Fruit fly (Drosophila melanogaster): ENCODE measurements around the gene Tl.

Gene Tl

dm6 chr3R:26870494-26870893 is 71.7 kb downstream of the Tl start:
- TF ChIP-seq pros (GFP tag; optimal IDR thresholded peaks at IDR 0.05) (peak; percentile 95), Med (GFP tag) (no peak), Hr78 (GFP tag; optimal IDR thresholded peaks at IDR 0.05) (peak in 1 of 2 experiments; percentile 27), dati (GFP tag; IDR thresholded peaks at IDR 0.05) (no peak)

- TF ChIP-seq sug (tag; optimal IDR thresholded peaks at IDR 0.05) (peak; percentile 45), croc (GFP tag; conservative IDR thresholded peaks at IDR 0.05) (no peak), CG11696 (GFP tag; IDR thresholded peaks at IDR 0.05) (no peak), CG34376 (GFP tag; optimal IDR thresholded peaks at IDR 0.05) (peak; percentile 78), CG13424 (tag; optimal IDR thresholded peaks at IDR 0.05) (no peak), jumu (GFP tag; optimal IDR thresholded peaks at IDR 0.05) (no peak), CG2129 (GFP tag; IDR thresholded peaks at IDR 0.05; ENCODE audit: partially characterized antibody) (no peak), lbe (GFP tag; optimal IDR thresholded peaks at IDR 0.05) (no peak), CG10543 (GFP tag; optimal IDR thresholded peaks at IDR 0.05) (peak; percentile 13), mld (GFP tag; IDR thresholded peaks at IDR 0.05; ENCODE audit: partially characterized antibody) (no peak), Pdp1 (GFP tag; optimal IDR thresholded peaks at IDR 0.05) (peak in 1 of 2 experiments; percentile 59)
Observed at dm6 chr3R:26871061-26871460, 72.2 kb downstream of the Tl start.

DNA sequence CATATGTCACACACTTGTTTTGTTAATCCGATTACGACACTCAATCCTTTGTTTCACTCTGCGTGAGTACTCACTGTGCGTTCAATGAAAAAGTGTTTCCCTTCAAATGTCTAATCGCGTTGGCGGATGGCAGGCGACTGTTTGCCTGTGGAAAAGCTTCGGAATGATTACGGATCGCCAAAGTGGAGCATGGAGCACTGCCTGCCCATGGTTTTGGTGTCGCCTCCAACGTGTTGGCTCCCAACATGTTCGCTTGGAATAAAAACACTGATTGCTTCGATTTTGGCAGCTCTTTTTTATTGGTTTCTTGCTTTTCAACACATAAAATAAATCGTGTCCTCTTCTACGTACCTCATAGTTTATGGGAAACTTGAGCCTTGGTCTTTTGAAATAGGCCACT is 73.0 kb downstream of the Tl start, which contains the start of gene SPARC:
SPARC (minus strand) TSS at position 144 of the 400 bp plus-strand sequence.
- TF ChIP-seq toy (GFP tag; IDR thresholded peaks at IDR 0.05), result no peak
- TF ChIP-seq CG5180 (GFP tag; optimal IDR thresholded peaks at IDR 0.05), result peak; percentile 98
- TF ChIP-seq CG11560 (tag; IDR thresholded peaks at IDR 0.05), result no peak
- TF ChIP-seq Pdp1 (GFP tag; optimal IDR thresholded peaks at IDR 0.05), result peak in 1 of 2 experiments; percentile 55
- TF ChIP-seq Xbp1 (GFP tag; optimal IDR thresholded peaks at IDR 0.05), result no peak

DNA sequence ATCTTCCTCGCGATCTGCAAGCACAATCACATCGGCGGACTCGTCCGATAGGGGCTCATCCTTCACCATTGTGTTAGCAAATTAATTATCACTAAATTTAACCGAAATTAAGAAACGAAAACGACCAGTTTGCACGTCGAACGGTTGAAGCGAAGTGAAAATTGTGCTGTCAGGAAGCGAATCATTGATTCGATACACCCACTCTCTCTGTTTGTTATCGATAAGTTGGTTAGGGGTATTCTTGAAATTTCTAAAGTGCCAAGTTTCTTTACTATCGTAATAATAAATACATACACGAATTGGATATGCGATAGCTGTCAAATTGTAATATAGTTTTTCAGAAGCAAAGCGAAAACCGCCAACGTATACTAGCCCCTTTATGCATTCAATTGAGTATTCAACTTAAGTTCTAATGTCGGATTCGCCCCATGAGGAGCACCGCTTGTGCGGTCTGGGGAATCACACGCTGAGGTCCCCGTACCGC is 76.7 kb downstream of the Tl start, which contains the start of gene Rb97D:
Rb97D (minus strand) TSS at position 199 of the 484 bp plus-strand sequence.
- TF ChIP-seq dan (GFP tag; IDR thresholded peaks at IDR 0.05) (no peak), Hr39 (optimal IDR thresholded peaks at IDR 0.05) (no peak), Hr78 (GFP tag; optimal IDR thresholded peaks at IDR 0.05) (no peak), C15 (GFP tag; IDR thresholded peaks at IDR 0.05) (0 out of 3 replicates have a peak, but pooled peaks have one; percentile 5), Opbp (GFP tag; IDR thresholded peaks at IDR 0.05; ENCODE audit: partially characterized antibody) (peak; percentile 83; the same call in 2 of the 3 replicates), CG12104 (GFP tag; optimal IDR thresholded peaks at IDR 0.05) (peak; percentile 34), CG8290 (GFP tag; optimal IDR thresholded peaks at IDR 0.05) (peak; percentile 35), CG8290 (tag; optimal IDR thresholded peaks at IDR 0.05) (peak in 1 of 2 experiments; percentile 67), Oaz (GFP tag; IDR thresholded peaks at IDR 0.05) (no peak), CG15011 (GFP tag; optimal IDR thresholded peaks at IDR 0.05) (no peak), CG6791 (GFP tag; IDR thresholded peaks at IDR 0.05; ENCODE audit: partially characterized antibody) (peak; percentile 85), Gug (GFP tag; IDR thresholded peaks at IDR 0.05) (peak; percentile 62), tio (GFP tag; optimal IDR thresholded peaks at IDR 0.05) (no peak), phol (tag; optimal IDR thresholded peaks at IDR 0.05) (peak; percentile 78), Lim3 (GFP tag; IDR thresholded peaks at IDR 0.05) (no peak), CG10565 (GFP tag; optimal IDR thresholded peaks at IDR 0.05) (no peak), gem (tag; optimal IDR thresholded peaks at IDR 0.05) (peak; percentile 78), Hmx (GFP tag; optimal IDR thresholded peaks at IDR 0.05) (peak; percentile 60), CG3847 (GFP tag; IDR thresholded peaks at IDR 0.05) (peak; percentile 74), CG17359 (tag; optimal IDR thresholded peaks at IDR 0.05) (peak; percentile 66), Ravus (GFP tag; IDR thresholded peaks at IDR 0.05) (no peak), CG14965 (GFP tag; optimal IDR thresholded peaks at IDR 0.05; ENCODE audit: borderline replicate concordance) (no peak), CG12769 (tag; optimal IDR thresholded peaks at IDR 0.05) (peak; percentile 75), CG14667 (GFP tag; IDR thresholded peaks at IDR 0.05) (peak; percentile 51; the same call in 1 of the 2 replicates), zfh1 (GFP tag; IDR thresholded peaks at IDR 0.05) (peak; percentile 75; the same call in 2 of the 3 replicates), CG32532 (GFP tag; IDR thresholded peaks at IDR 0.05) (peak; percentile 83), CG31441 (GFP tag; IDR thresholded peaks at IDR 0.05) (peak; percentile 72), ken (GFP tag; IDR thresholded peaks at IDR 0.05) (peak; percentile 69; the same call in 1 of the 3 replicates)
